Worm (Caenorhabditis elegans): ENCODE data around the gene acr-18.
A peak's percentile ranks its signal among the peaks of the same experiment; 100 is the strongest.

Gene acr-18

ce11 chrV:15569702-15570430 is 10.9 kb upstream of the acr-18 start, which contains the start of gene lsm-5:
Gene lsm-5, plus strand, starts transcription at chrV:15570380.
- TF ChIP-seq rnt-1 (tag; optimal IDR thresholded peaks at IDR 0.05) (no peak), lin-11 (tag; optimal IDR thresholded peaks at IDR 0.05) (no peak), pqm-1 (tag; optimal IDR thresholded peaks at IDR 0.05) (no peak), ceh-2 (tag; optimal IDR thresholded peaks at IDR 0.05) (no peak)

- no peak for TF ChIP-seq fax-1 (tag; optimal IDR thresholded peaks at IDR 0.05)
- no peak for TF ChIP-seq ceh-31 (tag; optimal IDR thresholded peaks at IDR 0.05)
- no peak for TF ChIP-seq unc-55 (GFP tag; optimal IDR thresholded peaks at IDR 0.05)
- TF ChIP-seq elt-4 (tag; optimal IDR thresholded peaks at IDR 0.05) = no peak
- TF ChIP-seq fkh-10 (GFP tag; optimal IDR thresholded peaks at IDR 0.05) = no peak
- no peak for TF ChIP-seq hlh-8 (tag; optimal IDR thresholded peaks at IDR 0.05)
- TF ChIP-seq ceh-2 (tag; optimal IDR thresholded peaks at IDR 0.05) = no peak
- TF ChIP-seq Y22D7AL.16 (tag; optimal IDR thresholded peaks at IDR 0.05) = no peak
- no peak for TF ChIP-seq ceh-19 (GFP tag; optimal IDR thresholded peaks at IDR 0.05)
- TF ChIP-seq T23F11.4 (GFP tag; optimal IDR thresholded peaks at IDR 0.05) = no peak
- no peak for TF ChIP-seq madf-2 (tag; optimal IDR thresholded peaks at IDR 0.05)
- TF ChIP-seq ceh-34 (tag; optimal IDR thresholded peaks at IDR 0.05) = no peak
- TF ChIP-seq nhr-11 (tag; optimal IDR thresholded peaks at IDR 0.05) = no peak
- TF ChIP-seq gmeb-2 (tag; optimal IDR thresholded peaks at IDR 0.05) = no peak
Observed at ce11 chrV:15568381-15568780, 9.4 kb upstream of the acr-18 start.

- TF ChIP-seq fkh-10 (GFP tag; optimal IDR thresholded peaks at IDR 0.05) (no peak), nhr-11 (tag; optimal IDR thresholded peaks at IDR 0.05) (no peak), ceh-2 (tag; optimal IDR thresholded peaks at IDR 0.05) (no peak)
Observed at ce11 chrV:15567344-15567804, 8.4 kb upstream of the acr-18 start, which contains the start of gene acs-2. Gene acs-2, plus strand, starts transcription at chrV:15567394.

ce11 chrV:15566511-15567178 is 7.7 kb upstream of the acr-18 start:
- no peak for TF ChIP-seq odd-2 (tag; optimal IDR thresholded peaks at IDR 0.05)
- TF ChIP-seq hlh-30 (tag; optimal IDR thresholded peaks at IDR 0.05; ENCODE audit: insufficient read depth) = peak; percentile 34
- no peak for TF ChIP-seq lin-11 (tag; optimal IDR thresholded peaks at IDR 0.05)
- peak; percentile 20 for TF ChIP-seq ceh-18 (tag; optimal IDR thresholded peaks at IDR 0.05)
- TF ChIP-seq pqm-1 (tag; optimal IDR thresholded peaks at IDR 0.05) = peak; percentile 15

- TF ChIP-seq elt-2 (tag; optimal IDR thresholded peaks at IDR 0.05) = peak; percentile 40
- no peak for TF ChIP-seq unc-3 (GFP tag; conservative IDR thresholded peaks at IDR 0.05)
- TF ChIP-seq unc-3 (tag; optimal IDR thresholded peaks at IDR 0.05) = no peak
- TF ChIP-seq npax-4 (tag; optimal IDR thresholded peaks at IDR 0.05) = no peak
- TF ChIP-seq hlh-30 (tag; optimal IDR thresholded peaks at IDR 0.05; ENCODE audit: insufficient read depth) = no peak
- TF ChIP-seq sox-2 (GFP tag; IDR thresholded peaks at IDR 0.05) = no peak
- no peak for TF ChIP-seq hlh-15 (tag; optimal IDR thresholded peaks at IDR 0.05)
- TF ChIP-seq nhr-11 (tag; optimal IDR thresholded peaks at IDR 0.05) = no peak
- no peak for TF ChIP-seq lin-11 (tag; optimal IDR thresholded peaks at IDR 0.05)
- TF ChIP-seq sdc-2 (tag; optimal IDR thresholded peaks at IDR 0.05) = no peak
Observed at ce11 chrV:15563985-15564384, 5.0 kb upstream of the acr-18 start.

- TF ChIP-seq ceh-34 (tag; optimal IDR thresholded peaks at IDR 0.05) = no peak
- TF ChIP-seq pax-1 (tag; optimal IDR thresholded peaks at IDR 0.05) = no peak
- no peak for TF ChIP-seq hlh-6 (tag; optimal IDR thresholded peaks at IDR 0.05)
- TF ChIP-seq ceh-18 (tag; optimal IDR thresholded peaks at IDR 0.05) = no peak
- TF ChIP-seq ahr-1 (tag; optimal IDR thresholded peaks at IDR 0.05) = no peak
- no peak for TF ChIP-seq ceh-30 (tag; optimal IDR thresholded peaks at IDR 0.05)
- TF ChIP-seq unc-86 (tag; optimal IDR thresholded peaks at IDR 0.05) = no peak
- no peak for TF ChIP-seq gmeb-2 (tag; optimal IDR thresholded peaks at IDR 0.05)
- TF ChIP-seq ceh-2 (tag; optimal IDR thresholded peaks at IDR 0.05) = no peak
- no peak for TF ChIP-seq K02D7.2 (tag; optimal IDR thresholded peaks at IDR 0.05)
- no peak for TF ChIP-seq sox-2 (GFP tag; IDR thresholded peaks at IDR 0.05)
- no peak for TF ChIP-seq C08G9.2 (tag; optimal IDR thresholded peaks at IDR 0.05)
- TF ChIP-seq ttx-3 (tag; optimal IDR thresholded peaks at IDR 0.05) = no peak
- no peak for TF ChIP-seq nfya-1 (tag; optimal IDR thresholded peaks at IDR 0.05)
Observed at ce11 chrV:15563477-15563876, 4.5 kb upstream of the acr-18 start.
